Fruit fly (Drosophila melanogaster) whole organism, embryonic: Measurements from ENCODE around the gene nSMase.
A peak's percentile ranks its signal among the peaks of the same experiment; 100 is the strongest.

Experiments
- Adf1 ChIP-seq: fragments of 200-800 bp; sonication (Bioruptor generic); IDR thresholded peaks from 2 replicates; pipeline ENCODE4 v1.3.6; 2022; ENCODE audit warnings: missing biosample characterization, missing genetic modification characterization
- Atf-2 ChIP-seq: fragments of 200-800 bp; sonication (Bioruptor generic); optimal IDR thresholded peaks from 2 replicates; lab custom pipeline; 2016; ENCODE audit warnings: missing biosample characterization, missing genetic modification characterization
- CG12219 ChIP-seq: fragments of 200-800 bp; sonication (Bioruptor generic); optimal IDR thresholded peaks from 3 replicates; lab custom pipeline; 2018; ENCODE audit warnings: missing biosample characterization, mild to moderate bottlenecking, missing genetic modification characterization
- CG13287 ChIP-seq: fragments of 200-800 bp; sonication (Bioruptor generic); IDR thresholded peaks from 2 replicates; pipeline ENCODE4 v1.3.6; 2022; ENCODE audit warnings: missing biosample characterization, missing genetic modification characterization; ENCODE audit not compliant: partially characterized antibody
- CG13296 ChIP-seq: fragments of 200-800 bp; sonication (Bioruptor generic); optimal IDR thresholded peaks from 3 replicates; lab custom pipeline; 2018; ENCODE audit warnings: missing biosample characterization, mild to moderate bottlenecking, missing genetic modification characterization
- CG13894 ChIP-seq: fragments of 200-800 bp; sonication (Bioruptor generic); optimal IDR thresholded peaks from 3 replicates; lab custom pipeline; 2018; ENCODE audit warnings: missing biosample characterization, mild to moderate bottlenecking, missing genetic modification characterization, moderate library complexity
- CG14710 ChIP-seq: fragments of 200-800 bp; sonication (Bioruptor generic); optimal IDR thresholded peaks from 3 replicates; lab custom pipeline; 2019; ENCODE audit warnings: missing biosample characterization, mild to moderate bottlenecking, missing genetic modification characterization, moderate library complexity
- CG18764 ChIP-seq: fragments of 200-800 bp; sonication (Bioruptor generic); optimal IDR thresholded peaks from 3 replicates; lab custom pipeline; 2016; ENCODE audit warnings: missing biosample characterization, missing genetic modification characterization
- CG2199 ChIP-seq: fragments of 200-800 bp; sonication (Bioruptor generic); IDR thresholded peaks from 3 replicates; pipeline ENCODE4 v1.3.6; 2022; ENCODE audit warnings: missing biosample characterization, missing genetic modification characterization
- CG30020 ChIP-seq: fragments of 200-800 bp; optimal IDR thresholded peaks from 2 replicates; lab custom pipeline; 2019; ENCODE audit warnings: missing biosample characterization, mild to moderate bottlenecking, missing genetic modification characterization, moderate library complexity
- CG33557 ChIP-seq: fragments of 200-800 bp; sonication (Bioruptor generic); optimal IDR thresholded peaks from 2 replicates; lab custom pipeline; 2019; ENCODE audit warnings: missing biosample characterization, mild to moderate bottlenecking, missing genetic modification characterization, moderate library complexity
- CG43689 ChIP-seq: fragments of 200-800 bp; sonication (Bioruptor generic); IDR thresholded peaks from 2 replicates; pipeline ENCODE4 v1.3.6; 2022; ENCODE audit warnings: missing biosample characterization, missing genetic modification characterization
- CG5180 ChIP-seq: fragments of 200-800 bp; sonication (Bioruptor generic); optimal IDR thresholded peaks from 3 replicates; lab custom pipeline; 2017; ENCODE audit warnings: missing biosample characterization, missing genetic modification characterization, mild to moderate bottlenecking, moderate library complexity, missing genetic modification reagents
- CG7357 ChIP-seq: fragments of 200-800 bp; sonication (Bioruptor generic); IDR thresholded peaks from 3 replicates; pipeline ENCODE4 v1.3.6; 2022; ENCODE audit warnings: missing biosample characterization, missing genetic modification characterization
- CHES-1-like ChIP-seq: fragments of 200-800 bp; sonication (Bioruptor generic); optimal IDR thresholded peaks from 2 replicates; lab custom pipeline; 2016; ENCODE audit warnings: missing biosample characterization, missing genetic modification characterization
- CoRest ChIP-seq: fragments of 200-800 bp; sonication (Bioruptor generic); optimal IDR thresholded peaks from 3 replicates; lab custom pipeline; 2018; ENCODE audit warnings: missing biosample characterization, mild to moderate bottlenecking, missing genetic modification characterization, moderate library complexity
- D ChIP-seq, 2 experiments: fragments of 200-800 bp in 1 of 2; fragments of >200 bp in 1 of 2; sonication (Bioruptor generic) in 1 of 2; optimal IDR thresholded peaks; 2 replicates in 1 of 2; 3 replicates in 1 of 2; lab custom pipeline; 2017; ENCODE audit warnings: mild to moderate bottlenecking in 1 of 2, missing biosample characterization in 1 of 2, missing genetic modification characterization in 1 of 2, missing genetic modification reagents in 1 of 2
- Dad ChIP-seq: fragments of 200-800 bp; sonication (Bioruptor generic); optimal IDR thresholded peaks from 3 replicates; lab custom pipeline; 2016; ENCODE audit warnings: missing biosample characterization, missing genetic modification characterization
- Dek ChIP-seq: fragments of 200-800 bp; sonication (Bioruptor generic); optimal IDR thresholded peaks from 3 replicates; lab custom pipeline; 2019; ENCODE audit warnings: missing biosample characterization, mild to moderate bottlenecking, missing genetic modification characterization, moderate library complexity
- Dref ChIP-seq: fragments of 200-800 bp; sonication (Bioruptor generic); IDR thresholded peaks from 2 replicates; pipeline ENCODE4 v1.3.6; 2022; ENCODE audit warnings: missing biosample characterization, missing genetic modification characterization
- Drgx ChIP-seq: fragments of 200-800 bp; sonication (Bioruptor generic); IDR thresholded peaks from 2 replicates; pipeline ENCODE4 v1.3.6; 2022; ENCODE audit warnings: missing biosample characterization, missing genetic modification characterization
- Gug ChIP-seq: fragments of 200-800 bp; sonication (Bioruptor generic); IDR thresholded peaks from 4 replicates; pipeline ENCODE4 v1.3.6; 2022; ENCODE audit warnings: missing biosample characterization, missing genetic modification characterization
- Myb ChIP-seq: fragments of 200-800 bp; sonication (Bioruptor generic); optimal IDR thresholded peaks from 2 replicates; lab custom pipeline; 2016; ENCODE audit warnings: missing biosample characterization, missing genetic modification characterization
- NfI ChIP-seq: fragments of 200-800 bp; sonication (Bioruptor generic); optimal IDR thresholded peaks from 3 replicates; lab custom pipeline; 2018; ENCODE audit warnings: missing biosample characterization, mild to moderate bottlenecking, missing genetic modification characterization, moderate library complexity
- Oaz ChIP-seq: fragments of 200-800 bp; sonication (Bioruptor generic); IDR thresholded peaks from 2 replicates; pipeline ENCODE4 v1.3.6; 2022; ENCODE audit warnings: missing biosample characterization, missing genetic modification characterization
- Pdp1 ChIP-seq, 2 experiments: fragments of 200-800 bp; sonication (Bioruptor generic); optimal IDR thresholded peaks; 3 replicates each; lab custom pipeline; 2016; ENCODE audit warnings: missing biosample characterization in 2 of 2, missing genetic modification characterization in 2 of 2, mild to moderate bottlenecking in 1 of 2, moderate library complexity in 1 of 2
- Rx ChIP-seq: fragments of 200-800 bp; sonication (Bioruptor generic); IDR thresholded peaks from 2 replicates; pipeline ENCODE4 v1.3.6; 2022; ENCODE audit warnings: missing biosample characterization, missing genetic modification characterization
- Sox102F ChIP-seq: fragments of 200-800 bp; sonication (Bioruptor generic); optimal IDR thresholded peaks from 2 replicates; lab custom pipeline; 2018; ENCODE audit warnings: missing biosample characterization, mild to moderate bottlenecking, missing genetic modification characterization, moderate library complexity
- Trl ChIP-seq, 3 experiments: fragments of >200 bp in 2 of 3; fragments of 200-800 bp in 1 of 3; sonication (Bioruptor generic) in 1 of 3; optimal IDR thresholded peaks; 2 replicates in 1 of 3; 3 replicates in 2 of 3; lab custom pipeline; 2016 to 2017; ENCODE audit warnings: missing biosample characterization in 1 of 3, missing genetic modification characterization in 1 of 3
- Xbp1 ChIP-seq: fragments of 200-800 bp; sonication (Bioruptor generic); optimal IDR thresholded peaks from 3 replicates; lab custom pipeline; 2016; ENCODE audit warnings: missing biosample characterization, mild to moderate bottlenecking, missing genetic modification characterization
- ash1 ChIP-seq: fragments of 200-800 bp; sonication (Bioruptor generic); optimal IDR thresholded peaks from 2 replicates; lab custom pipeline; 2018; ENCODE audit warnings: missing biosample characterization, mild to moderate bottlenecking, missing genetic modification characterization
- bab2 ChIP-seq: fragments of 200-800 bp; sonication (Bioruptor generic); optimal IDR thresholded peaks from 2 replicates; lab custom pipeline; 2016; ENCODE audit warnings: missing biosample characterization, missing genetic modification characterization
- bbx ChIP-seq: fragments of 200-800 bp; sonication (Bioruptor generic); IDR thresholded peaks from 2 replicates; pipeline ENCODE4 v1.3.6; 2022; ENCODE audit warnings: missing biosample characterization, missing genetic modification characterization; ENCODE audit not compliant: partially characterized antibody
- cwo ChIP-seq: fragments of 200-800 bp; sonication (Bioruptor generic); optimal IDR thresholded peaks from 3 replicates; lab custom pipeline; 2017; ENCODE audit warnings: missing biosample characterization, missing genetic modification characterization, mild to moderate bottlenecking, moderate library complexity, missing genetic modification reagents
- dmrt11E ChIP-seq: fragments of 200-800 bp; sonication (Bioruptor generic); optimal IDR thresholded peaks from 3 replicates; lab custom pipeline; 2018; ENCODE audit warnings: missing biosample characterization, mild to moderate bottlenecking, missing genetic modification characterization, moderate library complexity
- fd3F ChIP-seq: fragments of 200-800 bp; sonication (Bioruptor generic); optimal IDR thresholded peaks from 2 replicates; lab custom pipeline; 2018; ENCODE audit warnings: missing biosample characterization, mild to moderate bottlenecking, missing genetic modification characterization, moderate library complexity
- fru ChIP-seq: fragments of >200 bp; optimal IDR thresholded peaks from 2 replicates; lab custom pipeline; 2017
- gfzf ChIP-seq: fragments of 200-800 bp; sonication (Bioruptor generic); optimal IDR thresholded peaks from 2 replicates; lab custom pipeline; 2016; ENCODE audit warnings: missing biosample characterization, mild to moderate bottlenecking, missing genetic modification characterization, moderate library complexity
- h ChIP-seq: fragments of >200 bp; optimal IDR thresholded peaks from 2 replicates; lab custom pipeline; 2017
- hth ChIP-seq: fragments of >200 bp; optimal IDR thresholded peaks from 2 replicates; lab custom pipeline; 2017; ENCODE audit warnings: inconsistent platforms
- insv ChIP-seq, 2 experiments: fragments of 200-800 bp; sonication (Bioruptor generic); optimal IDR thresholded peaks; 3 replicates each; lab custom pipeline; 2016 to 2018; ENCODE audit warnings: missing biosample characterization in 2 of 2, missing genetic modification characterization in 2 of 2
- lbe ChIP-seq: fragments of 200-800 bp; sonication (Bioruptor generic); optimal IDR thresholded peaks from 2 replicates; lab custom pipeline; 2016; ENCODE audit warnings: missing biosample characterization, mild to moderate bottlenecking, missing genetic modification characterization
- maf-S ChIP-seq: fragments of 200-800 bp; sonication (Bioruptor generic); optimal IDR thresholded peaks from 2 replicates; lab custom pipeline; 2016; ENCODE audit warnings: missing biosample characterization, missing genetic modification characterization
- nerfin-1 ChIP-seq: fragments of 200-800 bp; sonication (Bioruptor generic); optimal IDR thresholded peaks from 3 replicates; lab custom pipeline; 2019; ENCODE audit warnings: missing biosample characterization, mild to moderate bottlenecking, missing genetic modification characterization, moderate library complexity
- onecut ChIP-seq: fragments of 200-800 bp; sonication (Bioruptor generic); IDR thresholded peaks from 2 replicates; pipeline ENCODE4 v1.3.6; 2022; ENCODE audit warnings: missing biosample characterization, missing genetic modification characterization
- org-1 ChIP-seq: fragments of 200-800 bp; sonication (Bioruptor generic); optimal IDR thresholded peaks from 2 replicates; lab custom pipeline; 2017; ENCODE audit warnings: missing biosample characterization, missing genetic modification characterization
- pan ChIP-seq, 4 experiments: fragments of >200 bp in 3 of 4; fragments of 200-800 bp in 1 of 4; sonication (Bioruptor generic) in 1 of 4; optimal IDR thresholded peaks in 3 of 4; IDR thresholded peaks in 1 of 4; 2 replicates each; pipeline versions ENCODE4 v1.3.6 to Lab custom; 2017 to 2022; ENCODE audit warnings: missing biosample characterization in 2 of 4, missing genetic modification characterization in 2 of 4, mixed read lengths in 1 of 4
- sob ChIP-seq: fragments of 200-800 bp; sonication (Bioruptor generic); IDR thresholded peaks from 2 replicates; pipeline ENCODE4 v1.3.6; 2022; ENCODE audit warnings: missing biosample characterization, missing genetic modification characterization
- stc ChIP-seq: fragments of 200-800 bp; sonication (Bioruptor generic); IDR thresholded peaks from 2 replicates; pipeline ENCODE4 v1.3.6; 2022; ENCODE audit warnings: missing biosample characterization, missing genetic modification characterization
- trh ChIP-seq: fragments of 200-800 bp; sonication (Bioruptor generic); optimal IDR thresholded peaks from 2 replicates; lab custom pipeline; 2016; ENCODE audit warnings: missing biosample characterization, missing genetic modification characterization

The nSMase gene

DNA sequence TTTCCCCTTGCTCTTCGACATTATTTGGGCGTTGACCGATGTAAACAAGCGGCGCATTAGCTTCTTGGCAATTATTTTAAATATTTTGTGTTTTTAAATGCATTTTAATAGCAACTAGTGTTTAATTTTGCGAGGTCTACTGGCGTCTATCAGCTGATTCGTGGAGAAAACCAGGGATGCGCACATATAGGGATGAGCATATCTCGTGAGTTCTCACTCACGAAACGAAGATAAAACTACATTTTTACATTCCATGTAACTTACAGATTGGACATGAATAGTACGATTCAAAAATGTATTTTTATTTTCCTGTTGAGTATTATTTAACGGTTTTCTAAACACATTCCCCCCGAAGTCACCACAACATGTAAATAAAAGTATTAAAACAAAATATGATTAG, 21.5 kb upstream of the nSMase start, which contains the start of gene CG14966 (continued):
- TF ChIP-seq Dek (tag; lab: Kevin White, UChicago) (peak; percentile 53), CG5180 (no peak), onecut (no peak), CHES-1-like (peak; percentile 70), lbe (GFP tag; lab: Kevin White, UChicago) (peak; percentile 17), CG33557 (no peak), stc (no peak), CG12219 (no peak), gfzf (peak; percentile 42), bbx (GFP tag; lab: Robert Waterston, UW) (peak; percentile 96), Adf1 (GFP tag; lab: Robert Waterston, UW) (no peak), D (optimal IDR thresholded peaks at IDR 0.05; lab: Kevin White, UChicago) (no peak), D (GFP tag; optimal IDR thresholded peaks at IDR 0.05; lab: Kevin White, UChicago) (no peak), Trl (optimal IDR thresholded peaks at IDR 0.05; lab: Kevin White, UChicago) (no peak), Trl (GFP tag; optimal IDR thresholded peaks at IDR 0.05; lab: Kevin White, UChicago) (no peak), Myb (GFP tag; lab: Kevin White, UChicago) (peak; percentile 95), org-1 (GFP tag; lab: Kevin White, UChicago) (no peak), CG13287 (GFP tag; lab: Robert Waterston, UW) (peak; percentile 96), nerfin-1 (peak; percentile 31), ash1 (GFP tag; lab: Kevin White, UChicago) (no peak), CG18764 (no peak), Atf-2 (GFP tag; lab: Kevin White, UChicago) (no peak), CG13296 (GFP tag; lab: Kevin White, UChicago) (no peak), Oaz (GFP tag; lab: Robert Waterston, UW) (no peak), Dad (GFP tag; lab: Kevin White, UChicago) (no peak), CG43689 (GFP tag; lab: Robert Waterston, UW) (no peak), NfI (GFP tag; lab: Kevin White, UChicago) (no peak), pan (optimal IDR thresholded peaks at IDR 0.05; lab: Kevin White, UChicago) (no peak), pan (GFP tag; optimal IDR thresholded peaks at IDR 0.05 in 1 of 2, IDR thresholded peaks at IDR 0.05 in 1 of 2) (no peak), Gug (GFP tag; lab: Robert Waterston, UW) (peak; percentile 5; the same call in 1 of the 4 replicates), CoRest (tag; lab: Kevin White, UChicago) (peak; percentile 45), dmrt11E (tag; lab: Kevin White, UChicago) (no peak), hth (no peak), Dref (GFP tag; lab: Robert Waterston, UW) (0 out of 2 replicates have a peak, but pooled peaks have one; percentile 36), sob (GFP tag; lab: Robert Waterston, UW) (0 out of 2 replicates have a peak, but pooled peaks have one; percentile 38), CG13894 (tag; lab: Kevin White, UChicago) (peak; percentile 58), CG14710 (tag; lab: Kevin White, UChicago) (peak; percentile 57), Xbp1 (peak; percentile 52), CG2199 (peak; percentile 22; the same call in 2 of the 3 replicates), bab2 (peak; percentile 10), insv (GFP tag; optimal IDR thresholded peaks at IDR 0.05; lab: Kevin White, UChicago) (no peak), h (lab: Kevin White, UChicago) (no peak), Rx (GFP tag; lab: Robert Waterston, UW) (no peak), CG7357 (GFP tag; lab: Robert Waterston, UW) (no peak), maf-S (GFP tag; lab: Kevin White, UChicago) (no peak), Drgx (GFP tag; lab: Robert Waterston, UW) (no peak), Pdp1 (GFP tag; optimal IDR thresholded peaks at IDR 0.05; lab: Kevin White, UChicago) (peak in 1 of 2 experiments; percentile 47), fru (lab: Kevin White, UChicago) (no peak), CG30020 (tag; lab: Kevin White, UChicago) (peak; percentile 42), cwo (GFP tag; lab: Kevin White, UChicago) (no peak), fd3F (GFP tag; lab: Kevin White, UChicago) (no peak), Sox102F (GFP tag; lab: Kevin White, UChicago) (no peak), trh (GFP tag; lab: Kevin White, UChicago) (no peak)
